Worm (Caenorhabditis elegans): Measurements from ENCODE around the gene F13B9.2.

Gene F13B9.2

ce11 chrX:8274869-8275268 is 10.6 kb upstream of the F13B9.2 start, which contains the start of gene ksr-1:
ksr-1 (plus strand) TSS chrX:8275169.
- TF ChIP-seq skn-1 (tag; optimal IDR thresholded peaks at IDR 0.05) (no peak), snpc-4 (tag; optimal IDR thresholded peaks at IDR 0.05) (no peak), dve-1 (tag; optimal IDR thresholded peaks at IDR 0.05; ENCODE audit: insufficient read depth) (no peak), egl-43 (GFP tag; IDR thresholded peaks at IDR 0.05) (no peak), egl-27 (tag; optimal IDR thresholded peaks at IDR 0.05) (no peak)

ce11 chrX:8276333-8276732 is 9.2 kb upstream of the F13B9.2 start:
- TF ChIP-seq nhr-11 (tag; optimal IDR thresholded peaks at IDR 0.05) (peak; percentile 25), fkh-10 (GFP tag; optimal IDR thresholded peaks at IDR 0.05) (no peak)

ce11 chrX:8276984-8277383 is 8.5 kb upstream of the F13B9.2 start:
- TF ChIP-seq aha-1 (tag) (peak; percentile 59), F26F4.8 (GFP tag; conservative IDR thresholded peaks at IDR 0.05) (no peak), mdt-29 (GFP tag; IDR thresholded peaks at IDR 0.05) (no peak), vab-7 (GFP tag; IDR thresholded peaks at IDR 0.05) (no peak), daf-16 (GFP tag; optimal IDR thresholded peaks at IDR 0.05) (peak in 1 of 2 experiments; percentile 92), daf-16 (tag; optimal IDR thresholded peaks at IDR 0.05) (no peak), fkh-10 (GFP tag; optimal IDR thresholded peaks at IDR 0.05) (no peak), Y5F2A.4 (GFP tag; optimal IDR thresholded peaks at IDR 0.05) (no peak)

ce11 chrX:8284003-8284402 is 1.5 kb upstream of the F13B9.2 start:
- TF ChIP-seq unc-62 (GFP tag; optimal IDR thresholded peaks at IDR 0.05 in 1 of 2) (peak in 1 of 2 experiments; percentile 25), unc-62 (tag; optimal IDR thresholded peaks at IDR 0.05) (no peak), snpc-1.2 (GFP tag; IDR thresholded peaks at IDR 0.05) (no peak), aha-1 (tag) (peak; percentile 94)

- TF ChIP-seq F49E8.2 (tag; optimal IDR thresholded peaks at IDR 0.05; ENCODE audit: borderline replicate concordance) (no peak), pqm-1 (tag; optimal IDR thresholded peaks at IDR 0.05) (no peak), nhr-102 (tag; optimal IDR thresholded peaks at IDR 0.05) (no peak), daf-16 (GFP tag; optimal IDR thresholded peaks at IDR 0.05) (no peak), daf-16 (tag; optimal IDR thresholded peaks at IDR 0.05) (no peak), mes-2 (tag; optimal IDR thresholded peaks at IDR 0.05; ENCODE audit: poor library complexity, severe bottlenecking) (no peak), ama-1 (optimal IDR thresholded peaks at IDR 0.05) (no peak), zfp-2 (tag; optimal IDR thresholded peaks at IDR 0.05) (no peak), daf-12 (tag; optimal IDR thresholded peaks at IDR 0.05) (no peak), ctbp-1 (GFP tag; IDR thresholded peaks at IDR 0.05) (no peak), hif-1 (tag; optimal IDR thresholded peaks at IDR 0.05) (no peak), mxl-3 (GFP tag; optimal IDR thresholded peaks at IDR 0.05) (no peak), tra-1 (GFP tag; IDR thresholded peaks at IDR 0.05) (no peak), lin-39 (tag; optimal IDR thresholded peaks at IDR 0.05) (no peak), R02D3.7 (tag; optimal IDR thresholded peaks at IDR 0.05) (no peak), Y75B8A.6 (GFP tag; IDR thresholded peaks at IDR 0.05) (no peak), madf-5 (GFP tag; IDR thresholded peaks at IDR 0.05) (no peak)
These were observed 681 bp downstream of the F13B9.2 start for ce11 chrX:8286164-8286563.

- no peak for TF ChIP-seq lin-39 (tag; optimal IDR thresholded peaks at IDR 0.05)
- no peak for TF ChIP-seq unc-39 (tag; optimal IDR thresholded peaks at IDR 0.05)
- peak; percentile 55; the same call in 1 of the 2 replicates for TF ChIP-seq dmd-6 (GFP tag; IDR thresholded peaks at IDR 0.05)
- TF ChIP-seq nhr-41 (GFP tag; IDR thresholded peaks at IDR 0.05), result no peak
- TF ChIP-seq ZK546.5 (tag; optimal IDR thresholded peaks at IDR 0.05), result no peak
- TF ChIP-seq pqm-1 (tag; optimal IDR thresholded peaks at IDR 0.05), result peak; percentile 37
- TF ChIP-seq ztf-11 (tag; optimal IDR thresholded peaks at IDR 0.05), result no peak
- TF ChIP-seq zip-2 (tag; optimal IDR thresholded peaks at IDR 0.05), result no peak
- TF ChIP-seq set-16 (GFP tag; IDR thresholded peaks at IDR 0.05), result no peak
- TF ChIP-seq tag-97 (GFP tag; IDR thresholded peaks at IDR 0.05), result no peak
- TF ChIP-seq nhr-42 (GFP tag; IDR thresholded peaks at IDR 0.05), result 0 out of 2 replicates have a peak, but pooled peaks have one; percentile 16
- TF ChIP-seq zag-1 (tag; optimal IDR thresholded peaks at IDR 0.05), result no peak
- no peak for TF ChIP-seq daf-19 (GFP tag; conservative IDR thresholded peaks at IDR 0.05)
- no peak for TF ChIP-seq ceh-28 (tag; optimal IDR thresholded peaks at IDR 0.05)
- TF ChIP-seq F37D6.2 (tag; optimal IDR thresholded peaks at IDR 0.05), result no peak
These were observed 1.3 kb downstream of the F13B9.2 start, which contains the start of gene sec-16A.2 for ce11 chrX:8286740-8287299. sec-16A.2 (plus strand) TSS chrX:8287249.

Measured in whole organism, L4 larva.